Fruit fly (Drosophila melanogaster): ENCODE measurements around the gene CG43965.

Gene CG43965

DNA sequence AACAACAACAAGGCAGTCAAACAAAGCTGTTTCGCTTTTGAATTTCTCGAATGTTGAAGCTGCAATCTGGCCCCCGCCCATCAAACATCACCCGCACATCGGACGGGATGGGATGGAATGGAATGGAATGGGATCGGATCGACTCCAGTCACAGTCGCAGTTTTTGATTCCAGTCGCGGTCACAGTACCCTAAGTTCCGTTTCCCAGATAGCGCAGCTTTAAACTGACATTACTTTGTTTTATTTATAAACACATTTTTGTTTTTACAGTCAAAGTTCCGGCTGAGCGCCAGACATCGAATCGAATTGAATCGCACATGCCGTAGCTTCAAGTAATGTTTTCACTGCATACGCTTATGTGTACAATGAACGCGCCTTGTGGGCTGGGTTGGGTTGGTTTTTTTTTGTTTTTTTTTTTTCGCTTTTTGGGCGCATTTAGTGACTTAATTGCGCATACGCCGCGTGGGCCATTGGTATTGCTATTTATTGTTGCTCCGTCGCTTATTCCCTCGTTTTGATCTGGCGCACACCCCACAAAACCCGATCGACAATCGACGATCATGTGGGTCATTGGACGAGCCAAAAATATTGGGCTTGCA is 36.8 kb downstream of the CG43965 start (continued):
- TF ChIP-seq H15 (GFP tag; IDR thresholded peaks at IDR 0.05), result no peak
- TF ChIP-seq Six4 (GFP tag; optimal IDR thresholded peaks at IDR 0.05), result no peak
- peak; percentile 26 for TF ChIP-seq CG18599 (GFP tag; optimal IDR thresholded peaks at IDR 0.05)
- TF ChIP-seq CG12219 (GFP tag; optimal IDR thresholded peaks at IDR 0.05), result no peak
- 0 out of 3 replicates have a peak, but pooled peaks have one; percentile 14 for TF ChIP-seq zfh1 (GFP tag; IDR thresholded peaks at IDR 0.05)
- peak; percentile 15; the same call in 1 of the 3 replicates for TF ChIP-seq dysf (GFP tag; IDR thresholded peaks at IDR 0.05)
- TF ChIP-seq twi (tag; optimal IDR thresholded peaks at IDR 0.05), result no peak
- TF ChIP-seq nom (GFP tag; optimal IDR thresholded peaks at IDR 0.05), result peak; percentile 5
- TF ChIP-seq CG32772 (GFP tag; IDR thresholded peaks at IDR 0.05), result peak; percentile 40; the same call in 1 of the 2 replicates
- no peak for TF ChIP-seq Lhr (GFP tag; optimal IDR thresholded peaks at IDR 0.05)
- TF ChIP-seq chinmo (GFP tag; IDR thresholded peaks at IDR 0.05; ENCODE audit: partially characterized antibody), result peak; percentile 76; the same call in 1 of the 4 replicates
- TF ChIP-seq Hmr (GFP tag; optimal IDR thresholded peaks at IDR 0.05), result peak; percentile 11
- peak; percentile 75 for TF ChIP-seq ftz-f1 (GFP tag; optimal IDR thresholded peaks at IDR 0.05)
- 0 out of 4 replicates have a peak, but pooled peaks have one; percentile 19 for TF ChIP-seq Dll (GFP tag; IDR thresholded peaks at IDR 0.05; ENCODE audit: partially characterized antibody)
- no peak for TF ChIP-seq fu2 (GFP tag; optimal IDR thresholded peaks at IDR 0.05)
- TF ChIP-seq seq (GFP tag; IDR thresholded peaks at IDR 0.05), result 0 out of 2 replicates have a peak, but pooled peaks have one; percentile 17
- 0 out of 2 replicates have a peak, but pooled peaks have one; percentile 12 for TF ChIP-seq CG31224 (GFP tag; IDR thresholded peaks at IDR 0.05)
- TF ChIP-seq slbo (GFP tag; IDR thresholded peaks at IDR 0.05), result peak; percentile 15; the same call in 1 of the 2 replicates
- TF ChIP-seq CG17328 (GFP tag; IDR thresholded peaks at IDR 0.05), result no peak
- TF ChIP-seq vvl (GFP tag; IDR thresholded peaks at IDR 0.05), result peak; percentile 40; the same call in 1 of the 2 replicates
- TF ChIP-seq CG10462 (GFP tag; optimal IDR thresholded peaks at IDR 0.05), result no peak
- TF ChIP-seq row (GFP tag; IDR thresholded peaks at IDR 0.05), result 0 out of 3 replicates have a peak, but pooled peaks have one; percentile 15
- 0 out of 3 replicates have a peak, but pooled peaks have one; percentile 34 for TF ChIP-seq Mrtf (GFP tag; IDR thresholded peaks at IDR 0.05)
- TF ChIP-seq pfk (GFP tag; optimal IDR thresholded peaks at IDR 0.05), result peak; percentile 71

- TF ChIP-seq CG5180 (GFP tag; optimal IDR thresholded peaks at IDR 0.05), result no peak
- TF ChIP-seq Med (GFP tag), result peak; percentile 49
- no peak for TF ChIP-seq CG31388 (GFP tag; optimal IDR thresholded peaks at IDR 0.05)
- no peak for TF ChIP-seq CG18599 (GFP tag; optimal IDR thresholded peaks at IDR 0.05)
- no peak for TF ChIP-seq CG7357 (GFP tag; IDR thresholded peaks at IDR 0.05)
- TF ChIP-seq sd (tag; optimal IDR thresholded peaks at IDR 0.05), result peak; percentile 17
Measured at dm6 chr3L:8686646-8687045, 38.9 kb downstream of the CG43965 start.

DNA sequence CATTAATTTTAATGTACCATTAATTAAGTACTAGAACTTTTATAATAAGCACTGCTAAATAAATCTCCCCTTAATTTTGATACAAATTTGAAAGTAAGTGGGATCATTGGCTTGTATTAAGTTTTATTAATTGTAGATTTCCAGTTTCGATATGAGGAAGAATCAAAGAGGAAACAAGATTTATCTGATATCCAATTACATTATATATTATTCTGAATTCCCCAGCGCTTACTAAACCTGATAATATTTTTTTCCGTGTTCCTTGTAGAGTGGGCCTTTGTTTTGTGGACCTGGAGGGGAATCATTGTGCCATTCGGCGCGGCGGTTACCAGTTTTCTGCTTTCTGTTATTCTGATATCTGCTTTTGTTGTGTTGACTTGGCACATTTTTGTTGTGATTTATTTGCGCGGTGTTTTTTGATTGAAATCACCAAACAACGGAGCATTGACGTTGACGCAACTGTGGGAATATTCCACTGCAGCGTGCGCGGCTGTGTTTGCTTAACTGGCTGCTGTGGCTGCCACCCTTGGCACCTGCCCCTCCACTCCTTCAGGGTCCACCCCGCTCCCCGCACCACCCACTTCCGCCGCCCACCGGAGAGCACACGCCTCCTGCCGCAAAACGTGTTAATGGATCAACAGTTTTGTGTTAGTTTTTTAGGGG is 41.0 kb downstream of the CG43965 start:
- TF ChIP-seq Atf6 (GFP tag; IDR thresholded peaks at IDR 0.05), result 0 out of 2 replicates have a peak, but pooled peaks have one; percentile 20
- TF ChIP-seq pzg (GFP tag; optimal IDR thresholded peaks at IDR 0.05), result no peak
- peak; percentile 7 for TF ChIP-seq CG12391 (tag; optimal IDR thresholded peaks at IDR 0.05)
- TF ChIP-seq CG3407 (GFP tag; optimal IDR thresholded peaks at IDR 0.05), result no peak
- TF ChIP-seq az2 (GFP tag; optimal IDR thresholded peaks at IDR 0.05), result no peak
- 0 out of 3 replicates have a peak, but pooled peaks have one; percentile 5 for TF ChIP-seq row (GFP tag; IDR thresholded peaks at IDR 0.05)
- TF ChIP-seq ttk (GFP tag; IDR thresholded peaks at IDR 0.05), result no peak
- no peak for TF ChIP-seq CG12299 (tag; optimal IDR thresholded peaks at IDR 0.05)
- no peak for TF ChIP-seq CG4328 (GFP tag; optimal IDR thresholded peaks at IDR 0.05)
- no peak for TF ChIP-seq ewg (GFP tag; optimal IDR thresholded peaks at IDR 0.05)
- TF ChIP-seq abd-A (tag; optimal IDR thresholded peaks at IDR 0.05), result no peak
- TF ChIP-seq Ets65A (GFP tag), result peak; percentile 24
- peak; percentile 42 for TF ChIP-seq sd (tag; optimal IDR thresholded peaks at IDR 0.05)
- peak; percentile 9; the same call in 1 of the 2 replicates for TF ChIP-seq CG11696 (GFP tag; IDR thresholded peaks at IDR 0.05)
- no peak for TF ChIP-seq ind (GFP tag; optimal IDR thresholded peaks at IDR 0.05)
- TF ChIP-seq CG2120 (GFP tag; optimal IDR thresholded peaks at IDR 0.05), result peak; percentile 19
- no peak for TF ChIP-seq ato (GFP tag; IDR thresholded peaks at IDR 0.05; ENCODE audit: partially characterized antibody)
- no peak for TF ChIP-seq CG8478 (optimal IDR thresholded peaks at IDR 0.05)
- peak; percentile 29 for TF ChIP-seq CG12769 (tag; optimal IDR thresholded peaks at IDR 0.05)
- no peak for TF ChIP-seq CG12236 (GFP tag; optimal IDR thresholded peaks at IDR 0.05)
- TF ChIP-seq CG5180 (GFP tag; optimal IDR thresholded peaks at IDR 0.05), result no peak
